Worm (Caenorhabditis elegans): ENCODE data around the gene C35B8.3.

DNA sequence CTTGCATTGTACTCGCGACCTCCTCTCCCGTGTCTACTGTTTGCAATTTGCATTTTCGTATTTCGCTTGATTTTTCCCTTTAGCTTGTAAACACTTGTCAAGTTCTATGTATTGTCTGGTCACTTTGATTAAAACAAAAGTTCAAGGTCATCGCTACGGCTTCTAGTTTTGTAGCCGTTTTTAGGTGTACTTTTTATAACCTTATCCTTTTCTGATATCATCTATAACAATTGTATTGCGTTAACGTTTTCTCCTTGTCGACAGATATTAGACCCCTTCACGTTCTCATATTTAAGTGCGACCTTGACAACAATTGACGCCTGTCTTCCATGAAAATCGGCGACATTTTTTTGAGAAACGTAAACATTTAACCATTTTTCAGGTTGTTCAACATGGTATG is 32.9 kb downstream of the C35B8.3 start:
- no peak for TF ChIP-seq lin-39 (tag; optimal IDR thresholded peaks at IDR 0.05)
- TF ChIP-seq pqm-1 (tag; optimal IDR thresholded peaks at IDR 0.05), result no peak
- no peak for TF ChIP-seq nhr-237 (tag; optimal IDR thresholded peaks at IDR 0.05)
- no peak for TF ChIP-seq nhr-11 (tag; optimal IDR thresholded peaks at IDR 0.05)
- TF ChIP-seq ceh-82 (tag; optimal IDR thresholded peaks at IDR 0.05), result no peak
- TF ChIP-seq snpc-4 (tag; optimal IDR thresholded peaks at IDR 0.05), result no peak
- TF ChIP-seq ces-1 (GFP tag; optimal IDR thresholded peaks at IDR 0.05), result no peak
